Worm (Caenorhabditis elegans) whole organism, L4 larva: ENCODE data around the gene Y25C1A.8.

ENCODE experiments used
- F26F4.8 ChIP-seq: fragments of 200-800 bp; sonication (Bioruptor generic); conservative IDR thresholded peaks from 2 replicates; pipeline ENCODE4 v1.3.6; 2022; ENCODE audit warnings: missing genetic modification characterization, missing compliant biosample characterization
- F49E8.2 ChIP-seq: sonication (generic microtip); optimal IDR thresholded peaks from 2 replicates; lab custom pipeline; 2016; ENCODE audit warnings: missing compliant biosample characterization, mild to moderate bottlenecking, missing genetic modification characterization, borderline replicate concordance
- R02D3.7 ChIP-seq: fragments of 150-350 bp; sonication (generic microtip); optimal IDR thresholded peaks from 3 replicates; lab custom pipeline; 2014; ENCODE audit warnings: missing biosample characterization, missing genetic modification characterization
- hlh-11 ChIP-seq: fragments of 200-800 bp; sonication (Bioruptor generic); optimal IDR thresholded peaks from 2 replicates; lab custom pipeline; 2018; ENCODE audit warnings: mild to moderate bottlenecking, missing genetic modification characterization, missing compliant biosample characterization
- lin-15B ChIP-seq: fragments of 150-350 bp; sonication (generic microtip); optimal IDR thresholded peaks from 3 replicates; lab custom pipeline; 2014; ENCODE audit warnings: missing biosample characterization, missing genetic modification characterization
- madf-5 ChIP-seq, 2 experiments: fragments of 200-800 bp; sonication (Bioruptor generic); IDR thresholded peaks; 2 replicates each; pipeline ENCODE4 v1.3.6; 2022; ENCODE audit warnings: missing compliant biosample characterization in 2 of 2, missing genetic modification characterization in 2 of 2
- mep-1 ChIP-seq: fragments of 150-350 bp; sonication (generic microtip); optimal IDR thresholded peaks from 3 replicates; lab custom pipeline; 2014; ENCODE audit warnings: missing biosample characterization, missing genetic modification characterization
- skn-1 ChIP-seq: fragments of 150-350 bp; optimal IDR thresholded peaks from 2 replicates; lab custom pipeline; 2014; ENCODE audit warnings: missing biosample characterization, missing genetic modification characterization
- snpc-4 ChIP-seq: fragments of 150-350 bp; optimal IDR thresholded peaks from 2 replicates; lab custom pipeline; 2014; ENCODE audit warnings: missing biosample characterization, missing genetic modification characterization
- unc-130 ChIP-seq: sonication (generic microtip); optimal IDR thresholded peaks from 2 replicates; lab custom pipeline; 2016; ENCODE audit warnings: missing genetic modification reagents, missing genetic modification characterization, missing compliant biosample characterization
- unc-62 ChIP-seq, 3 experiments: fragments of 150-350 bp in 1 of 3; sonication (generic microtip); optimal IDR thresholded peaks in 2 of 3; peaks in 1 of 3; 1 replicate in 1 of 3; 2 replicates in 2 of 3; lab custom pipeline; 2014 to 2017; ENCODE audit warnings: missing biosample characterization in 3 of 3, missing genetic modification characterization in 3 of 3, missing genetic modification reagents in 3 of 3, missing genotype in 1 of 3
- ztf-11 ChIP-seq: fragments of 150-350 bp; optimal IDR thresholded peaks from 2 replicates; lab custom pipeline; 2014; ENCODE audit warnings: missing biosample characterization, missing genetic modification characterization

ce11 chrII:3023381-3023935, 53.3 kb downstream of the Y25C1A.8 start, which contains the start of gene clec-2:
- TF ChIP-seq R02D3.7 (tag; lab: Kevin White, UChicago) (no peak), unc-130 (GFP tag; lab: Kevin White, UChicago) (no peak), ztf-11 (no peak), madf-5 (GFP tag; IDR thresholded peaks at IDR 0.05; lab: Robert Waterston, UW) (no peak), snpc-4 (tag; lab: Kevin White, UChicago) (no peak), lin-15B (no peak), F49E8.2 (tag; lab: Kevin White, UChicago) (no peak), mep-1 (tag; lab: Kevin White, UChicago) (no peak), unc-62 (GFP tag; optimal IDR thresholded peaks at IDR 0.05 in 1 of 2; lab: Kevin White, UChicago) (no peak), unc-62 (tag; optimal IDR thresholded peaks at IDR 0.05; lab: Kevin White, UChicago) (no peak), F26F4.8 (GFP tag; lab: Robert Waterston, UW) (no peak), skn-1 (tag; lab: Kevin White, UChicago) (no peak), hlh-11 (no peak)
